Worm (Caenorhabditis elegans) whole organism, mixed stage, embryonic: ENCODE measurements around the gene H23L24.1.
"Not testable (repeated sequence)": the region's sequence is repeated elsewhere in the genome, so short reads cannot be mapped to it uniquely, and the experiment has no call there.

Experiments used
- bed-3 ChIP-seq: fragments of 200-800 bp; sonication (Bioruptor generic); optimal IDR thresholded peaks from 3 replicates; lab custom pipeline; 2018; ENCODE audit warnings: mild to moderate bottlenecking, missing genetic modification characterization, moderate library complexity, missing compliant biosample characterization
- blmp-1 ChIP-seq: fragments of 150-350 bp; optimal IDR thresholded peaks from 2 replicates; lab custom pipeline; 2014; ENCODE audit warnings: missing biosample characterization, missing genetic modification characterization
- ceh-39 ChIP-seq: fragments of 150-350 bp; optimal IDR thresholded peaks from 2 replicates; lab custom pipeline; 2014; ENCODE audit warnings: missing biosample characterization, missing genetic modification characterization
- ceh-43 ChIP-seq: fragments of 200-800 bp; sonication (Bioruptor generic); optimal IDR thresholded peaks from 2 replicates; lab custom pipeline; 2018; ENCODE audit warnings: mild to moderate bottlenecking, missing genetic modification characterization, moderate library complexity, missing compliant biosample characterization
- ceh-83 ChIP-seq: fragments of 200-800 bp; sonication (Bioruptor generic); optimal IDR thresholded peaks from 2 replicates; lab custom pipeline; 2018; ENCODE audit warnings: mild to moderate bottlenecking, missing genetic modification characterization, missing compliant biosample characterization
- ces-1 ChIP-seq: fragments of 150-350 bp; optimal IDR thresholded peaks from 2 replicates; lab custom pipeline; 2014; ENCODE audit warnings: missing biosample characterization, missing genetic modification reagents, missing genetic modification characterization
- cnd-1 ChIP-seq: fragments of 200-800 bp; sonication (Bioruptor generic); optimal IDR thresholded peaks from 2 replicates; lab custom pipeline; 2018; ENCODE audit warnings: mild to moderate bottlenecking, missing genetic modification characterization, missing compliant biosample characterization
- drap-1 ChIP-seq: fragments of 200-800 bp; sonication (Bioruptor generic); optimal IDR thresholded peaks from 3 replicates; lab custom pipeline; 2018; ENCODE audit warnings: mild to moderate bottlenecking, missing genetic modification characterization, missing compliant biosample characterization
- elt-1 ChIP-seq: sonication (generic microtip); optimal IDR thresholded peaks from 2 replicates; lab custom pipeline; 2017; ENCODE audit warnings: missing genetic modification characterization, mild to moderate bottlenecking, missing compliant biosample characterization, antibody characterized with exemption, moderate library complexity, borderline replicate concordance; ENCODE audit not compliant: insufficient read depth
- flh-1 ChIP-seq: fragments of 200-800 bp; sonication (Bioruptor generic); optimal IDR thresholded peaks from 2 replicates; lab custom pipeline; 2018; ENCODE audit warnings: mild to moderate bottlenecking, missing genetic modification characterization, moderate library complexity, missing compliant biosample characterization
- hlh-1 ChIP-seq: fragments of 150-350 bp; optimal IDR thresholded peaks from 2 replicates; lab custom pipeline; 2014; ENCODE audit warnings: missing biosample characterization, missing genetic modification reagents, missing genetic modification characterization
- lin-13 ChIP-seq: fragments of 150-350 bp; optimal IDR thresholded peaks from 2 replicates; lab custom pipeline; 2014; ENCODE audit warnings: missing biosample characterization, missing genetic modification characterization
- lin-32 ChIP-seq: fragments of 200-800 bp; sonication (Bioruptor generic); optimal IDR thresholded peaks from 2 replicates; lab custom pipeline; 2018; ENCODE audit warnings: mild to moderate bottlenecking, missing genetic modification characterization, missing compliant biosample characterization
- lsy-2 ChIP-seq: fragments of 150-350 bp; optimal IDR thresholded peaks from 2 replicates; lab custom pipeline; 2014; ENCODE audit warnings: missing biosample characterization, missing genetic modification characterization
- mab-5 ChIP-seq: fragments of 150-350 bp; optimal IDR thresholded peaks from 2 replicates; lab custom pipeline; 2014; ENCODE audit warnings: missing biosample characterization, missing genetic modification characterization
- mep-1 ChIP-seq: fragments of 150-350 bp; optimal IDR thresholded peaks from 2 replicates; lab custom pipeline; 2017; ENCODE audit warnings: missing biosample characterization, missing genetic modification reagents, missing genetic modification characterization, inconsistent platforms
- mls-2 ChIP-seq: sonication (generic microtip); optimal IDR thresholded peaks from 2 replicates; lab custom pipeline; 2016; ENCODE audit warnings: mild to moderate bottlenecking, missing genetic modification characterization, moderate library complexity, missing compliant biosample characterization
- nhr-12 ChIP-seq: fragments of 150-350 bp; optimal IDR thresholded peaks from 2 replicates; lab custom pipeline; 2014; ENCODE audit warnings: missing biosample characterization, missing genetic modification characterization
- nhr-2 ChIP-seq: fragments of 150-350 bp; optimal IDR thresholded peaks from 2 replicates; lab custom pipeline; 2014; ENCODE audit warnings: missing biosample characterization, missing genetic modification characterization
- nhr-28 ChIP-seq: fragments of 150-350 bp; optimal IDR thresholded peaks from 2 replicates; lab custom pipeline; 2014; ENCODE audit warnings: missing biosample characterization, missing genetic modification characterization
- nhr-76 ChIP-seq: sonication (generic microtip); optimal IDR thresholded peaks from 2 replicates; lab custom pipeline; 2017; ENCODE audit warnings: missing biosample characterization, missing genetic modification characterization
- pha-4 ChIP-seq: fragments of 150-350 bp; optimal IDR thresholded peaks from 2 replicates; lab custom pipeline; 2018; ENCODE audit warnings: missing biosample characterization, missing genetic modification reagents, missing genetic modification characterization
- sem-2 ChIP-seq: fragments of 200-800 bp; sonication (Bioruptor generic); optimal IDR thresholded peaks from 2 replicates; lab custom pipeline; 2018; ENCODE audit warnings: mild to moderate bottlenecking, missing genetic modification characterization, missing compliant biosample characterization
- snpc-4 ChIP-seq: fragments of 150-350 bp; optimal IDR thresholded peaks from 2 replicates; lab custom pipeline; 2014; ENCODE audit warnings: missing biosample characterization, missing genetic modification characterization
- sptf-1 ChIP-seq: sonication (generic microtip); optimal IDR thresholded peaks from 2 replicates; lab custom pipeline; 2017; ENCODE audit warnings: mild to moderate bottlenecking, missing genetic modification characterization, moderate library complexity, missing compliant biosample characterization
- tbx-8 ChIP-seq: fragments of 200-800 bp; sonication (Bioruptor generic); optimal IDR thresholded peaks from 2 replicates; lab custom pipeline; 2018; ENCODE audit warnings: mild to moderate bottlenecking, missing genetic modification characterization, moderate library complexity, missing compliant biosample characterization
- unc-120 ChIP-seq: sonication (generic microtip); optimal IDR thresholded peaks from 2 replicates; lab custom pipeline; 2017; ENCODE audit warnings: missing genetic modification characterization, missing compliant biosample characterization; ENCODE audit not compliant: poor library complexity, severe bottlenecking
- unc-39 ChIP-seq: fragments of 150-350 bp; optimal IDR thresholded peaks from 2 replicates; lab custom pipeline; 2014; ENCODE audit warnings: missing biosample characterization, missing genetic modification characterization
- unc-62 ChIP-seq: fragments of 150-350 bp; optimal IDR thresholded peaks from 2 replicates; lab custom pipeline; 2014; ENCODE audit warnings: missing biosample characterization, missing genetic modification reagents, missing genetic modification characterization
- zip-8 ChIP-seq: fragments of 150-350 bp; optimal IDR thresholded peaks from 2 replicates; lab custom pipeline; 2014; ENCODE audit warnings: missing biosample characterization, missing genetic modification characterization
- ztf-11 ChIP-seq: fragments of 150-350 bp; optimal IDR thresholded peaks from 2 replicates; lab custom pipeline; 2014; ENCODE audit warnings: missing biosample characterization, missing genetic modification characterization

Gene H23L24.1

ce11 chrIV:8697436-8697835 is 20.8 kb upstream of the H23L24.1 start, which contains the start of gene ttll-11:
ttll-11 (plus strand) TSS chrIV:8697736.
- TF ChIP-seq unc-120 (tag; lab: Kevin White, UChicago) = no peak
- TF ChIP-seq hlh-1 (tag; lab: Kevin White, UChicago) = no peak
- no peak for TF ChIP-seq flh-1 (GFP tag; lab: Kevin White, UChicago)
- no peak for TF ChIP-seq unc-39 (tag; lab: Kevin White, UChicago)
- no peak for TF ChIP-seq snpc-4 (tag; lab: Kevin White, UChicago)
- no peak for TF ChIP-seq sem-2
- TF ChIP-seq drap-1 (GFP tag; lab: Kevin White, UChicago) = no peak
- TF ChIP-seq nhr-12 (tag; lab: Kevin White, UChicago) = no peak
- no peak for TF ChIP-seq bed-3
- no peak for TF ChIP-seq ztf-11 (tag; lab: Kevin White, UChicago)
- TF ChIP-seq ceh-83 (GFP tag; lab: Kevin White, UChicago) = no peak
- TF ChIP-seq lin-13 (tag; lab: Kevin White, UChicago) = no peak
- TF ChIP-seq nhr-2 (tag; lab: Kevin White, UChicago) = no peak
- TF ChIP-seq zip-8 (tag; lab: Kevin White, UChicago) = no peak
- no peak for TF ChIP-seq unc-62

ce11 chrIV:8705504-8705903 is 12.7 kb upstream of the H23L24.1 start, which contains the start of gene H23L24.4:
H23L24.4 (minus strand) TSS chrIV:8705604.
- no peak for TF ChIP-seq flh-1 (GFP tag; lab: Kevin White, UChicago)
- TF ChIP-seq elt-1 (tag; lab: Kevin White, UChicago) = no peak
- TF ChIP-seq blmp-1 (tag; lab: Kevin White, UChicago) = no peak
- no peak for TF ChIP-seq bed-3
- TF ChIP-seq sptf-1 = no peak
- TF ChIP-seq sem-2 = no peak
- no peak for TF ChIP-seq tbx-8 (GFP tag; lab: Kevin White, UChicago)
- TF ChIP-seq nhr-76 (tag; lab: Kevin White, UChicago) = no peak
- no peak for TF ChIP-seq mab-5 (tag; lab: Kevin White, UChicago)

ce11 chrIV:8708046-8708445 is 10.2 kb upstream of the H23L24.1 start:
- TF ChIP-seq sem-2 (no peak), flh-1 (GFP tag; lab: Kevin White, UChicago) (no peak), lsy-2 (no peak), nhr-12 (tag; lab: Kevin White, UChicago) (no peak), sptf-1 (no peak), lin-13 (tag; lab: Kevin White, UChicago) (no peak), mep-1 (tag; lab: Kevin White, UChicago) (no peak), unc-39 (tag; lab: Kevin White, UChicago) (no peak), ceh-39 (tag; lab: Kevin White, UChicago) (no peak)

DNA sequence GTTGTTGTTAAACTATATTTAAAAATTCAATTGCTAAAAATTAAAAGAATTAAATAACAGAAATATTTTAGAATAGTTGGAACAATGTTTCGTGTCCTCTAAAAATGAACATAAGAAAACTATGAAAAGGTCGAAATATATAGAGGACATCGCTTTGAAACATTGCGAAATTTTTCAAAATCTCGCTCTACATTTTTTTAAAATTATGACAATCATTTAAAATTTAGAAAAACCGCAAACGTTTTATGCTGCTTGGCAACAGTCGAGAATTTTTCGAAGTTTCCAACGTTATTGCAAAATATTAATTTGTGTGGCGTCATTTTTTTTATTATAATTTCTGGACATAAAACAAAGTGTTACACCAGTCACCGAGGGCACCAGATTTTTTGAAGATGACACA is 3.2 kb upstream of the H23L24.1 start, which contains the start of the genes parg-2 and ipla-5:
Gene parg-2, minus strand, starts transcription at position 101 of the 400 bp plus-strand sequence.
Gene ipla-5, plus strand, starts transcription at position 216 of the 400 bp plus-strand sequence.
- not testable (repeated sequence) for TF ChIP-seq snpc-4 (tag; lab: Kevin White, UChicago); sem-2; hlh-1 (tag; lab: Kevin White, UChicago)

DNA sequence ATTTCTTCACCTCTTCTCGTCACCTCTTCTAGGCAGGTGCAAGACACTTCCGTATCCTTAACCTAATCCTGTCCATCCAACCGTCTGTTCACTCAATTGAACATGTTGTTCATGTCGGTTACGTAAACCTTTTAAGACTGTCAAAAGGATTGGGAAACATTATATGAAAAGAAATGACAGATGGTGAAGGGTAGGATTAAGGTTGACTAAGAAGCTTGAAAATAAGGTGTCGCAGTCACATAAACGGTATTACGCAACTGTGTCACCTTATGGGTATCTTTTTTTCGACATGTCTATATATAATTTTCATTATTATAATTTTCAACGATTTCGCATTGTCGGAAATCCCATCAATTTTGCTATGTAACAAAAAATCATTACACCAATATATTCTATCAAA is 4.5 kb downstream of the H23L24.1 start:
- peak; percentile 87 for TF ChIP-seq cnd-1 (tag; lab: Kevin White, UChicago)
- TF ChIP-seq nhr-12 (tag; lab: Kevin White, UChicago) = no peak
- no peak for TF ChIP-seq lin-13 (tag; lab: Kevin White, UChicago)
- no peak for TF ChIP-seq sptf-1
- no peak for TF ChIP-seq pha-4 (tag; lab: Kevin White, UChicago)
- no peak for TF ChIP-seq hlh-1 (tag; lab: Kevin White, UChicago)
- TF ChIP-seq mls-2 (tag; lab: Kevin White, UChicago) = no peak
- peak; percentile 79 for TF ChIP-seq nhr-2 (tag; lab: Kevin White, UChicago)
- TF ChIP-seq drap-1 (GFP tag; lab: Kevin White, UChicago) = no peak
- no peak for TF ChIP-seq snpc-4 (tag; lab: Kevin White, UChicago)
- TF ChIP-seq zip-8 (tag; lab: Kevin White, UChicago) = peak; percentile 51
- no peak for TF ChIP-seq nhr-76 (tag; lab: Kevin White, UChicago)
- TF ChIP-seq ces-1 (GFP tag; lab: Kevin White, UChicago) = peak; percentile 35

ce11 chrIV:8723720-8724119 is 5.5 kb downstream of the H23L24.1 start, which contains the start of gene F21D5.9:
F21D5.9 (plus strand) TSS chrIV:8724020.
- no peak for TF ChIP-seq bed-3
- TF ChIP-seq sptf-1 = no peak
- no peak for TF ChIP-seq hlh-1 (tag; lab: Kevin White, UChicago)
- no peak for TF ChIP-seq snpc-4 (tag; lab: Kevin White, UChicago)
- TF ChIP-seq ztf-11 (tag; lab: Kevin White, UChicago) = no peak
- TF ChIP-seq ceh-39 (tag; lab: Kevin White, UChicago) = no peak
- TF ChIP-seq cnd-1 (tag; lab: Kevin White, UChicago) = no peak
- no peak for TF ChIP-seq lsy-2
- no peak for TF ChIP-seq nhr-12 (tag; lab: Kevin White, UChicago)
- TF ChIP-seq nhr-28 (tag; lab: Kevin White, UChicago) = no peak
- no peak for TF ChIP-seq ceh-43 (GFP tag; lab: Kevin White, UChicago)
- no peak for TF ChIP-seq mep-1 (tag; lab: Kevin White, UChicago)
- TF ChIP-seq lin-32 (GFP tag; lab: Kevin White, UChicago) = no peak
